Fruit fly (Drosophila melanogaster): ENCODE results near the gene CG12521.

Gene CG12521

DNA sequence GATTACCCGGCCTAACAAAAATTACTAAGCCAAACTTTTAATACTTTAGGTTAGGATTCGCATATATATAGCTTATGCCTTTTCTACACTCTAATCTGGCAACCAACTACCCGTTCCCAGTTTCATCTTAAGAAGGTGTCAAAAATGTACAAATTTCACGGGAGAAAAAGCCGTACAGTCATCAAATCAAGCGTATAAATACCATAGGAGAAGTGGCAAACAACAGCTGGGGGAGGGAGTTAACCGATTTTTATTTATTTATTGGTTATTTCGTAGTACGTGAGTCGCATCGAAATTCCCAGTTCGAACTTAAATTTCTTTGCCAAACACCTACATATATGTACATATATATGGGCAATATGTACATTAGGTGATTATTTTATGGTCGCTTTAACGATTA lies 18.9 kb downstream of the CG12521 start, which contains the start of gene CG7264:
Gene CG7264 (plus strand): TSS at position 301 of the 400 bp plus-strand sequence.
- TF ChIP-seq CG11617 (GFP tag; optimal IDR thresholded peaks at IDR 0.05) (no peak), bab1 (GFP tag; optimal IDR thresholded peaks at IDR 0.05) (no peak), Crg-1 (GFP tag; optimal IDR thresholded peaks at IDR 0.05) (no peak), cnc (optimal IDR thresholded peaks at IDR 0.05) (no peak), ovo (GFP tag; optimal IDR thresholded peaks at IDR 0.05) (no peak), CG7101 (tag; optimal IDR thresholded peaks at IDR 0.05) (no peak), toe (GFP tag; optimal IDR thresholded peaks at IDR 0.05) (no peak), kay (GFP tag; ENCODE audit: borderline replicate concordance) (no peak), CG33017 (tag; optimal IDR thresholded peaks at IDR 0.05) (no peak)

DNA sequence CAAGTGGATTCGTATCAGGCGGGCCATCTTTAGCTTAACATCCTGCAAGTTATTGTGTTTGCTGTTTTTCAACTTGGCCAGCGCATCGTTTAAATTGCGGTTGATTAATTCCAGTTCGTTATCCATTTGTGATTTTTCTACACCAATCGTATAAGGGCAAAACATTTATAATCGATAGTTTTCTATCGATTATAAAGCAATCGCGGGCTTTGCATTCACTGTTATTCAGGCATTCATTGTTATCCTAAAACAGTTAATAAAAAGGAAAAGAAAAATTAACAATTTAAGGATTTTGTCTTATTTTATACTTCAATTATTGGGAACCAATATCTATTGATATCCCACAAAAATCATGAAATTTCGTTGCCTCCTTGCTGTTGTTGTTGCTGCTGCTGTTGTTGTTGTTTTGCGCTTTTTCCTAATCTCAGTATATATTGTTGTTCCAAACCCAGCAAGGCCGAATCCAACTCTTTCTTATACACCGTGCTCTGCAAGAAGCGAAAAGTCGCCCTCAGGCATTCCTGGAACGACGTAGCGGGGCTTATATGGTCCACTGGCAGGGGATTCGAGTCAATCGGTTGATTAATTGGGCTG lies 21.9 kb downstream of the CG12521 start, which contains the start of gene CG32095:
Gene CG32095 (minus strand): TSS at position 173 of the 594 bp plus-strand sequence.
- TF ChIP-seq tj (GFP tag; optimal IDR thresholded peaks at IDR 0.05) (no peak), toe (GFP tag; optimal IDR thresholded peaks at IDR 0.05) (no peak), cnc (optimal IDR thresholded peaks at IDR 0.05) (no peak), CG7045 (GFP tag; optimal IDR thresholded peaks at IDR 0.05) (no peak), bab1 (GFP tag; optimal IDR thresholded peaks at IDR 0.05) (no peak)

DNA sequence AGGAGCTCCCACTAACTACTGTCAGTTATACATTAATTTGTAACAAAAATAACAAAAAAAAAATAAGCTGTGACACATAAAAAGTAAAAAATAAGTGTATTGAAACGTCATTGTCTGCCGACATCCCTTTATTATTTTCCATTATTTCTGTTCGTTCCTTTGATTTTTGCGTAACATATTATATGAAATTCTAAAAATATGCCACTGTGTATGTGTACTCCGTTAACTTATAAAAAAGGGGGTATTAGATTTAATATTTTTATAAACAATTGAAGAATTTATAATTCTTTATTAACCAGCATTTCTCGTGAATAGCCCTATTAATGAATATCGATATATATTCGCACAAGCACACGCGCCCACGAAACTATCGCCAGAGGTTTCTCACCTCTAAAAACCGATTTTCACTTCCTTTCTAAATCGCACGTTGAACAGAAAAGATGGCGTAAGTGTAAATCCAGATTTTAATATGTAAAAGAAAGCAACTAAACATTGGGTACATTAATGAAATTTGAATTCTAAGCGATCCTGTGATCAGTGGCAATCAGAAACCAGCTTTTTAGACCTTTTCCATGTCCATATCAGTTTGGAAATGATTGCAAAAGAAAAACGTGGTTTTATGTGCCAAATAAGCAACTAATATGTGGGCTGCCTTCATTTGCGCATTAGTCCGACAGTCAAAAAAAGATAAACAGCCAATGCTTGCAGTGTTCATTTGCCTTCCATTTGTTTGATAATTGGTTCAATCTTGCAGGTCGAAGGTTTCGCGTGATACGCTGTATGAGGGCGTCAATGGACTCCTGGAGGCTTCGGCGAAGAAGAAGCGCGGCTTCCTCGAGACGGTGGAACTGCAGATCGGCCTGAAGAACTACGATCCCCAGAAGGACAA lies 24.9 kb downstream of the CG12521 start, which contains the start of gene RpL10Ab:
Gene RpL10Ab (plus strand): TSS at position 406 of the 889 bp plus-strand sequence.
- TF ChIP-seq Crg-1 (GFP tag; optimal IDR thresholded peaks at IDR 0.05) (no peak), Mnt (GFP tag; optimal IDR thresholded peaks at IDR 0.05) (peak; percentile 88), tj (GFP tag; optimal IDR thresholded peaks at IDR 0.05) (peak; percentile 26), CG33017 (tag; optimal IDR thresholded peaks at IDR 0.05) (peak; percentile 58), Clk (GFP tag; optimal IDR thresholded peaks at IDR 0.05) (no peak), cic (GFP tag; optimal IDR thresholded peaks at IDR 0.05) (no peak), ovo (GFP tag; optimal IDR thresholded peaks at IDR 0.05) (peak; percentile 51), toe (GFP tag; optimal IDR thresholded peaks at IDR 0.05) (peak; percentile 60), CG12768 (GFP tag; optimal IDR thresholded peaks at IDR 0.05) (peak; percentile 38), cnc (optimal IDR thresholded peaks at IDR 0.05) (no peak), bab1 (GFP tag; optimal IDR thresholded peaks at IDR 0.05) (peak; percentile 72), CG1620 (GFP tag; optimal IDR thresholded peaks at IDR 0.05) (peak; percentile 77), Hr96 (GFP tag; optimal IDR thresholded peaks at IDR 0.05) (peak; percentile 50), pad (GFP tag; optimal IDR thresholded peaks at IDR 0.05) (peak; percentile 49), CG11617 (GFP tag; optimal IDR thresholded peaks at IDR 0.05) (peak; percentile 73), kay (GFP tag; ENCODE audit: borderline replicate concordance) (peak; percentile 89), CG5204 (GFP tag; optimal IDR thresholded peaks at IDR 0.05) (peak; percentile 24), CG7101 (tag; optimal IDR thresholded peaks at IDR 0.05) (peak; percentile 72), CG7045 (GFP tag; optimal IDR thresholded peaks at IDR 0.05) (peak; percentile 15), CG14711 (tag; optimal IDR thresholded peaks at IDR 0.05) (peak; percentile 40)

DNA sequence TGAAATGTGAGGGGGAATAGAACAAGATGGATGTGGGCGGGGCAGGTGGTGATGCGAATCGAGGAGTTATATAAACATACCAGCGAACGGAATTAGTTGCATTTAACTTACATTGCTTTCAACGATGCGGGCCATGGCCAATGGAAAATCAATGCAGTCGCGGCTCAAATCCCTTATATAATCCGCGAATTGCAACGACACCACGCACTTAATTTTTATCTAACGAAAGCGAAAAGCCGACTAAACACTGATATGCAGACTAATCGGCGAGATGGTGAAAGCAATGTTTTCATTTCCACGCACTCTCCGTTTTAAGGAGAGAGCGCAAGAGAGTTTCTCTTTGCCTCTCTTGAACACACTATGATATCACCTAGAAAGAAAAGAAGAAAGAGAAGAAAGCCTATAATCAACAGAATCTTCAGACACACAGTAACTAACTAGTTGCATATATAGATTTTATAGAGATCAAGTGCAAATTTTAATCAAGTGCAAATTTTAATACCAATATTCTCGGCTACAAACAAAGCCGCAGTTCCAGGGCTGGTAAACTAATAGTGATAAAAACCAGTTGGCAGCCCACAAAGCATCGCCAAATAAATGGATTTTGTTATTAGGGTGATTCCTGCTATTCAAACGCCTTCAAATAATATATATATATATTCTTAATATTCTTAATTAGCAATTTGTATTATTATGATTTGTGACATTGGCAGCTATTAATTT lies 25.7 kb downstream of the CG12521 start, which contains the start of the genes CG11597 and CG5946:
Gene CG11597 (minus strand): TSS at position 553 of the 723 bp plus-strand sequence.
Gene CG5946 (minus strand): TSS at position 553 of the 723 bp plus-strand sequence.
- no peak for TF ChIP-seq CG11617 (GFP tag; optimal IDR thresholded peaks at IDR 0.05)
- no peak for TF ChIP-seq cnc (optimal IDR thresholded peaks at IDR 0.05)
- no peak for TF ChIP-seq Crg-1 (GFP tag; optimal IDR thresholded peaks at IDR 0.05)
- TF ChIP-seq toe (GFP tag; optimal IDR thresholded peaks at IDR 0.05): no peak
- no peak for TF ChIP-seq CG7045 (GFP tag; optimal IDR thresholded peaks at IDR 0.05)
- no peak for TF ChIP-seq tj (GFP tag; optimal IDR thresholded peaks at IDR 0.05)

DNA sequence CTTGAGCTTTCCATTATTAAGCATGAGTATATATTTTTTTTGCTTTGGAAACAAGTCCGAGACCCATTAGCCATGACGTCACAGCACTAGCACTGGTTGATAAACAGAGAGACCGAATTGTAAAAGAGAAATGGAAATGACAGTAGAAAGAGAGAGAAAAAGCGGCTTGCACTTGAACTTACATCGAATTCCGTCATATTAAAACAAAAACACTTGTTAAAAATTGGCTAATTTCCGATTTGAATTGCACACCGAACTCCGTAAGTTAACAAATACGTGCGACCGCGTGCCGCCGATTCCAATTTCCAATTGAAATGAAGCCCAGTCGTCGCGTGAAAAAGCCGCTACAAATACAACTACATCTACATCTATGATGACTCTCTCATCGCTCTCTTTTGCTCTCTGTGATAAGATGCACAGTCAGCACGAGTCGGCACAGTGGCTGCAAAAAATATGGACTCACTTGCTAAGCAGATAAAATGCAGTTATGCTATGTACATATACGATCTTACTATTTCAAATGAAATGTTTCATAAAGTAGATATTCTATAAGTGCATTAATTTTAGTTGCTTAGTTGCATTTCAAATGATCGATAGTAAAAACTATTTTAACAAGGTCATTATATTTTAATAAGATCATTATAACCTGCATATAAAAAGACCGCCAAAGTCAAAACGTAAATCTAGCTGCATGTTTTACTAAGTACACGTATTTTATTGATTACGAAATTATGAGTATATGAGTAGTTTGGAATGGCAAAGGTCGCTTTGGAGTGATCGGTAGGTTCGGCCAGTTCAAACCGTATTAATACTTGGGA lies 27.8 kb downstream of the CG12521 start:
- TF ChIP-seq Clk (GFP tag; optimal IDR thresholded peaks at IDR 0.05): no peak
- peak; percentile 33 for TF ChIP-seq CG1620 (GFP tag; optimal IDR thresholded peaks at IDR 0.05)
- peak; percentile 60 for TF ChIP-seq CG33017 (tag; optimal IDR thresholded peaks at IDR 0.05)
- TF ChIP-seq tj (GFP tag; optimal IDR thresholded peaks at IDR 0.05): peak; percentile 99
- TF ChIP-seq CG7045 (GFP tag; optimal IDR thresholded peaks at IDR 0.05): peak; percentile 32
- no peak for TF ChIP-seq pad (GFP tag; optimal IDR thresholded peaks at IDR 0.05)
- TF ChIP-seq toe (GFP tag; optimal IDR thresholded peaks at IDR 0.05): peak; percentile 24
- TF ChIP-seq Crg-1 (GFP tag; optimal IDR thresholded peaks at IDR 0.05): no peak
- peak; percentile 30 for TF ChIP-seq Hr96 (GFP tag; optimal IDR thresholded peaks at IDR 0.05)
- TF ChIP-seq CG7101 (tag; optimal IDR thresholded peaks at IDR 0.05): peak; percentile 51
- no peak for TF ChIP-seq CG14711 (tag; optimal IDR thresholded peaks at IDR 0.05)
- peak; percentile 91 for TF ChIP-seq cic (GFP tag; optimal IDR thresholded peaks at IDR 0.05)
- peak; percentile 64 for TF ChIP-seq bab1 (GFP tag; optimal IDR thresholded peaks at IDR 0.05)
- TF ChIP-seq CG11617 (GFP tag; optimal IDR thresholded peaks at IDR 0.05): peak; percentile 37
- TF ChIP-seq Mnt (GFP tag; optimal IDR thresholded peaks at IDR 0.05): peak; percentile 89
- TF ChIP-seq CG5204 (GFP tag; optimal IDR thresholded peaks at IDR 0.05): no peak
- peak; percentile 12 for TF ChIP-seq CG12768 (GFP tag; optimal IDR thresholded peaks at IDR 0.05)
- peak; percentile 83 for TF ChIP-seq ovo (GFP tag; optimal IDR thresholded peaks at IDR 0.05)
- peak; percentile 99 for TF ChIP-seq kay (GFP tag; ENCODE audit: borderline replicate concordance)
- TF ChIP-seq cnc (optimal IDR thresholded peaks at IDR 0.05): peak; percentile 65 to 92
